Worm (Caenorhabditis elegans): ENCODE measurements around the gene cdd-1.
A peak's percentile ranks its signal among the peaks of the same experiment; 100 is the strongest.

The cdd-1 gene

ce11 chrX:8219428-8219827 lies 8.5 kb upstream of the cdd-1 start, which contains the start of gene K02A6.1:
Gene K02A6.1 (plus strand): TSS chrX:8219728.
- TF ChIP-seq bed-3 (GFP tag; optimal IDR thresholded peaks at IDR 0.05) = no peak
- TF ChIP-seq snpc-4 (tag; optimal IDR thresholded peaks at IDR 0.05) = no peak
- TF ChIP-seq sem-2 (GFP tag; optimal IDR thresholded peaks at IDR 0.05) = no peak
- TF ChIP-seq lin-32 (GFP tag; optimal IDR thresholded peaks at IDR 0.05) = no peak
- no peak for TF ChIP-seq hlh-1 (tag; optimal IDR thresholded peaks at IDR 0.05)
- no peak for TF ChIP-seq mep-1 (tag; optimal IDR thresholded peaks at IDR 0.05)
- TF ChIP-seq nhr-237 (tag; optimal IDR thresholded peaks at IDR 0.05) = no peak
- TF ChIP-seq ceh-83 (GFP tag; optimal IDR thresholded peaks at IDR 0.05) = no peak
- no peak for TF ChIP-seq nhr-28 (tag; optimal IDR thresholded peaks at IDR 0.05)
- TF ChIP-seq sptf-1 (tag; optimal IDR thresholded peaks at IDR 0.05) = no peak

ce11 chrX:8218653-8219052 lies 7.7 kb upstream of the cdd-1 start, which contains the start of gene K02A6.4:
Gene K02A6.4 (minus strand): TSS chrX:8218753.
- no peak for TF ChIP-seq cnd-1 (tag; optimal IDR thresholded peaks at IDR 0.05)
- TF ChIP-seq ces-1 (GFP tag; optimal IDR thresholded peaks at IDR 0.05) = no peak
- TF ChIP-seq pha-4 (tag; optimal IDR thresholded peaks at IDR 0.05) = no peak
- no peak for TF ChIP-seq flh-1 (GFP tag; optimal IDR thresholded peaks at IDR 0.05)
- TF ChIP-seq hlh-1 (tag; optimal IDR thresholded peaks at IDR 0.05) = no peak
- no peak for TF ChIP-seq ceh-83 (GFP tag; optimal IDR thresholded peaks at IDR 0.05)
- TF ChIP-seq ceh-43 (GFP tag; optimal IDR thresholded peaks at IDR 0.05) = no peak
- no peak for TF ChIP-seq ztf-11 (tag; optimal IDR thresholded peaks at IDR 0.05)
- no peak for TF ChIP-seq ham-2 (GFP tag; optimal IDR thresholded peaks at IDR 0.05)
- TF ChIP-seq mep-1 (tag; optimal IDR thresholded peaks at IDR 0.05) = no peak
- TF ChIP-seq elt-1 (tag; optimal IDR thresholded peaks at IDR 0.05; ENCODE audit: borderline replicate concordance, insufficient read depth) = no peak
- TF ChIP-seq nhr-28 (tag; optimal IDR thresholded peaks at IDR 0.05) = no peak
- TF ChIP-seq mls-2 (tag; optimal IDR thresholded peaks at IDR 0.05) = no peak
- no peak for TF ChIP-seq nhr-2 (tag; optimal IDR thresholded peaks at IDR 0.05)
- TF ChIP-seq unc-39 (tag; optimal IDR thresholded peaks at IDR 0.05) = no peak
- no peak for TF ChIP-seq snpc-4 (tag; optimal IDR thresholded peaks at IDR 0.05)
- TF ChIP-seq ceh-39 (tag; optimal IDR thresholded peaks at IDR 0.05) = no peak
- TF ChIP-seq sem-2 (GFP tag; optimal IDR thresholded peaks at IDR 0.05) = no peak
- TF ChIP-seq blmp-1 (tag; optimal IDR thresholded peaks at IDR 0.05) = no peak
- TF ChIP-seq nhr-237 (tag; optimal IDR thresholded peaks at IDR 0.05) = no peak

ce11 chrX:8216957-8217356 lies 6.0 kb upstream of the cdd-1 start:
- TF ChIP-seq snpc-4 (tag; optimal IDR thresholded peaks at IDR 0.05) = no peak

- TF ChIP-seq M03D4.4 (tag; optimal IDR thresholded peaks at IDR 0.05) (no peak), zip-8 (tag; optimal IDR thresholded peaks at IDR 0.05) (no peak), sptf-1 (tag; optimal IDR thresholded peaks at IDR 0.05) (no peak), elt-3 (tag; optimal IDR thresholded peaks at IDR 0.05) (no peak), unc-62 (GFP tag; optimal IDR thresholded peaks at IDR 0.05) (no peak), mab-5 (tag; optimal IDR thresholded peaks at IDR 0.05) (no peak), ceh-43 (GFP tag; optimal IDR thresholded peaks at IDR 0.05) (no peak), ceh-83 (GFP tag; optimal IDR thresholded peaks at IDR 0.05) (no peak), lsy-2 (tag; optimal IDR thresholded peaks at IDR 0.05) (no peak)
Measured at ce11 chrX:8214424-8215115, 3.6 kb upstream of the cdd-1 start, which contains the start of gene C47D2.1. Gene C47D2.1 (plus strand): TSS chrX:8215065.

- peak; percentile 22 for TF ChIP-seq sptf-1 (tag; optimal IDR thresholded peaks at IDR 0.05)
- TF ChIP-seq blmp-1 (tag; optimal IDR thresholded peaks at IDR 0.05) = no peak
- TF ChIP-seq drap-1 (GFP tag; optimal IDR thresholded peaks at IDR 0.05) = no peak
- TF ChIP-seq nhr-237 (tag; optimal IDR thresholded peaks at IDR 0.05) = no peak
- TF ChIP-seq mep-1 (tag; optimal IDR thresholded peaks at IDR 0.05) = peak; percentile 62
- TF ChIP-seq mls-2 (tag; optimal IDR thresholded peaks at IDR 0.05) = no peak
- TF ChIP-seq nhr-2 (tag; optimal IDR thresholded peaks at IDR 0.05) = no peak
- TF ChIP-seq M03D4.4 (tag; optimal IDR thresholded peaks at IDR 0.05) = no peak
- peak; percentile 3 for TF ChIP-seq lsy-2 (tag; optimal IDR thresholded peaks at IDR 0.05)
- TF ChIP-seq ceh-39 (tag; optimal IDR thresholded peaks at IDR 0.05) = no peak
- peak; percentile 28 for TF ChIP-seq lin-32 (GFP tag; optimal IDR thresholded peaks at IDR 0.05)
- TF ChIP-seq lin-13 (tag; optimal IDR thresholded peaks at IDR 0.05) = peak; percentile 7
- no peak for TF ChIP-seq ceh-83 (GFP tag; optimal IDR thresholded peaks at IDR 0.05)
- peak; percentile 35 for TF ChIP-seq unc-120 (tag; optimal IDR thresholded peaks at IDR 0.05; ENCODE audit: poor library complexity, severe bottlenecking)
- peak; percentile 41 for TF ChIP-seq unc-62 (GFP tag; optimal IDR thresholded peaks at IDR 0.05)
- TF ChIP-seq nhr-12 (tag; optimal IDR thresholded peaks at IDR 0.05) = no peak
- TF ChIP-seq nhr-28 (tag; optimal IDR thresholded peaks at IDR 0.05) = no peak
- peak; percentile 26 for TF ChIP-seq ces-1 (GFP tag; optimal IDR thresholded peaks at IDR 0.05)
- TF ChIP-seq zip-8 (tag; optimal IDR thresholded peaks at IDR 0.05) = no peak
- TF ChIP-seq ham-2 (GFP tag; optimal IDR thresholded peaks at IDR 0.05) = no peak
- no peak for TF ChIP-seq mab-5 (tag; optimal IDR thresholded peaks at IDR 0.05)
- no peak for TF ChIP-seq ceh-43 (GFP tag; optimal IDR thresholded peaks at IDR 0.05)
- TF ChIP-seq sem-2 (GFP tag; optimal IDR thresholded peaks at IDR 0.05) = no peak
- TF ChIP-seq pha-4 (tag; optimal IDR thresholded peaks at IDR 0.05) = no peak
- no peak for TF ChIP-seq elt-3 (tag; optimal IDR thresholded peaks at IDR 0.05)
- no peak for TF ChIP-seq ztf-11 (tag; optimal IDR thresholded peaks at IDR 0.05)
- TF ChIP-seq snpc-4 (tag; optimal IDR thresholded peaks at IDR 0.05) = no peak
- TF ChIP-seq unc-39 (tag; optimal IDR thresholded peaks at IDR 0.05) = no peak
- no peak for TF ChIP-seq nhr-76 (tag; optimal IDR thresholded peaks at IDR 0.05)
- TF ChIP-seq elt-1 (tag; optimal IDR thresholded peaks at IDR 0.05; ENCODE audit: borderline replicate concordance, insufficient read depth) = no peak
- no peak for TF ChIP-seq bed-3 (GFP tag; optimal IDR thresholded peaks at IDR 0.05)
- TF ChIP-seq cnd-1 (tag; optimal IDR thresholded peaks at IDR 0.05) = peak; percentile 75
- TF ChIP-seq tbx-8 (GFP tag; optimal IDR thresholded peaks at IDR 0.05) = no peak
- TF ChIP-seq flh-1 (GFP tag; optimal IDR thresholded peaks at IDR 0.05) = no peak
- TF ChIP-seq hlh-1 (tag; optimal IDR thresholded peaks at IDR 0.05) = peak; percentile 5
Measured at ce11 chrX:8205919-8206318, 5.0 kb downstream of the cdd-1 start.
